In genomic region chrX:3803314-3803713, ce11 we compare ENCODE assay signal across 5 worm cellular contexts.
TF ChIP-seq lines count a peak whose summit lies in the region.

Gene F35A5.8 (minus strand): TSS chrX:3803464.

TF ChIP-seq in whole organism, L1 larva, 84 proteins besides CTCF, POLR2A, EP300 and RAD21 (continues in another document):
- TF ChIP-seq mep-1 (tag; optimal IDR thresholded peaks at IDR 0.05; lab: Kevin White, UChicago) (peak; percentile 90), nhr-11 (tag; optimal IDR thresholded peaks at IDR 0.05; lab: Kevin White, UChicago) (peak; percentile 31), hlh-17 (GFP tag; optimal IDR thresholded peaks at IDR 0.05; lab: Kevin White, UChicago; ENCODE audit: borderline replicate concordance) (no peak), nhr-85 (tag; lab: Kevin White, UChicago) (peak; percentile 76), lir-3 (tag; optimal IDR thresholded peaks at IDR 0.05; lab: Kevin White, UChicago; ENCODE audit: poor library complexity) (no peak), nhr-20 (tag; optimal IDR thresholded peaks at IDR 0.05; lab: Kevin White, UChicago) (peak; percentile 80), zag-1 (tag; optimal IDR thresholded peaks at IDR 0.05; lab: Kevin White, UChicago) (no peak), nhr-47 (tag; optimal IDR thresholded peaks at IDR 0.05; lab: Kevin White, UChicago) (peak; percentile 84), fkh-10 (GFP tag; optimal IDR thresholded peaks at IDR 0.05; lab: Kevin White, UChicago) (no peak), jun-1 (tag; optimal IDR thresholded peaks at IDR 0.05; lab: Kevin White, UChicago) (peak; percentile 20), sup-37 (GFP tag; optimal IDR thresholded peaks at IDR 0.05; lab: Kevin White, UChicago) (peak; percentile 30), ceh-90 (tag; optimal IDR thresholded peaks at IDR 0.05; lab: Kevin White, UChicago) (no peak), mef-2 (tag; optimal IDR thresholded peaks at IDR 0.05; lab: Kevin White, UChicago) (no peak), alr-1 (tag; optimal IDR thresholded peaks at IDR 0.05; lab: Kevin White, UChicago; ENCODE audit: borderline replicate concordance) (no peak), fkh-8 (tag; optimal IDR thresholded peaks at IDR 0.05; lab: Kevin White, UChicago) (peak; percentile 17), aly-2 (tag; optimal IDR thresholded peaks at IDR 0.05; lab: Kevin White, UChicago) (peak; percentile 0), nhr-77 (tag; optimal IDR thresholded peaks at IDR 0.05; lab: Kevin White, UChicago) (no peak), nhr-71 (tag; optimal IDR thresholded peaks at IDR 0.05; lab: Kevin White, UChicago) (peak; percentile 88)

TF ChIP-seq in whole organism, L3 larva, 47 proteins besides CTCF, POLR2A, EP300 and RAD21 (continues in another document):
- TF ChIP-seq pha-4 (tag; optimal IDR thresholded peaks at IDR 0.05; lab: Kevin White, UChicago) (peak; percentile 94), skn-1 (tag; optimal IDR thresholded peaks at IDR 0.05; lab: Kevin White, UChicago) (peak; percentile 11), unc-62 (GFP tag; optimal IDR thresholded peaks at IDR 0.05; lab: Kevin White, UChicago) (no peak), ceh-16 (tag; optimal IDR thresholded peaks at IDR 0.05; lab: Kevin White, UChicago) (no peak), nfya-1 (tag; optimal IDR thresholded peaks at IDR 0.05; lab: Kevin White, UChicago; ENCODE audit: insufficient read depth) (peak; percentile 75), ceh-82 (tag; optimal IDR thresholded peaks at IDR 0.05; lab: Kevin White, UChicago) (peak; percentile 61), elt-2 (tag; optimal IDR thresholded peaks at IDR 0.05; lab: Kevin White, UChicago) (peak; percentile 58), elt-1 (tag; optimal IDR thresholded peaks at IDR 0.05; lab: Kevin White, UChicago) (no peak), mml-1 (tag; optimal IDR thresholded peaks at IDR 0.05; lab: Kevin White, UChicago) (no peak), ceh-28 (tag; optimal IDR thresholded peaks at IDR 0.05; lab: Kevin White, UChicago) (peak; percentile 12), ceh-9 (tag; optimal IDR thresholded peaks at IDR 0.05; lab: Kevin White, UChicago) (no peak), snpc-4 (tag; optimal IDR thresholded peaks at IDR 0.05; lab: Kevin White, UChicago) (peak; percentile 55), pqm-1 (tag; optimal IDR thresholded peaks at IDR 0.05; lab: Kevin White, UChicago) (peak; percentile 13), ama-1 (optimal IDR thresholded peaks at IDR 0.05; lab: Kevin White, UChicago) (no peak), lsy-12 (tag; optimal IDR thresholded peaks at IDR 0.05; lab: Kevin White, UChicago) (peak; percentile 43), lin-39 (tag; optimal IDR thresholded peaks at IDR 0.05; lab: Kevin White, UChicago) (peak; percentile 37), nhr-25 (tag; optimal IDR thresholded peaks at IDR 0.05; lab: Kevin White, UChicago) (peak; percentile 64), nhr-23 (tag; optimal IDR thresholded peaks at IDR 0.05; lab: Kevin White, UChicago) (peak; percentile 79), tbx-2 (tag; optimal IDR thresholded peaks at IDR 0.05; lab: Kevin White, UChicago) (peak; percentile 64)

TF ChIP-seq in whole organism, early embryonic, 17 proteins besides CTCF, POLR2A, EP300 and RAD21:
- TF ChIP-seq scrt-1 (GFP tag; IDR thresholded peaks at IDR 0.05; lab: Robert Waterston, UW) (no peak), hnd-1 (tag; optimal IDR thresholded peaks at IDR 0.05; lab: Kevin White, UChicago) (no peak), tra-4 (tag; optimal IDR thresholded peaks at IDR 0.05; lab: Kevin White, UChicago) (no peak), F13C5.2 (tag; optimal IDR thresholded peaks at IDR 0.05; lab: Kevin White, UChicago) (peak; percentile 65), tbx-11 (GFP tag; IDR thresholded peaks at IDR 0.05; lab: Robert Waterston, UW) (peak; percentile 62; the same call in 1 of the 2 replicates), sea-1 (GFP tag; conservative IDR thresholded peaks at IDR 0.05; lab: Robert Waterston, UW) (no peak), flt-1 (GFP tag; IDR thresholded peaks at IDR 0.05; lab: Robert Waterston, UW) (no peak), tbx-37 (GFP tag; conservative IDR thresholded peaks at IDR 0.05; lab: Robert Waterston, UW) (0 out of 2 replicates have a peak, but pooled peaks have one; percentile 16)

TF ChIP-seq in whole organism, midembryonic, 9 proteins besides CTCF, POLR2A, EP300 and RAD21:
- no peak for TF ChIP-seq klf-2 (GFP tag; conservative IDR thresholded peaks at IDR 0.05; lab: Robert Waterston, UW)
- no peak for TF ChIP-seq tab-1 (GFP tag; IDR thresholded peaks at IDR 0.05; lab: Robert Waterston, UW)
- peak; percentile 71 for TF ChIP-seq flt-1 (GFP tag; IDR thresholded peaks at IDR 0.05; lab: Robert Waterston, UW)
- TF ChIP-seq cog-1 (tag; optimal IDR thresholded peaks at IDR 0.05; lab: Kevin White, UChicago) = peak; percentile 43
- 0 out of 2 replicates have a peak, but pooled peaks have one; percentile 49 for TF ChIP-seq ztf-23 (GFP tag; IDR thresholded peaks at IDR 0.05; lab: Robert Waterston, UW)
- no peak for TF ChIP-seq ztf-29 (GFP tag; IDR thresholded peaks at IDR 0.05; lab: Robert Waterston, UW)

TF ChIP-seq in whole organism, young adult, 124 proteins besides CTCF, POLR2A, EP300 and RAD21 (continues in another document):
- TF ChIP-seq gei-17 (GFP tag; optimal IDR thresholded peaks at IDR 0.05; lab: Kevin White, UChicago) = no peak
- TF ChIP-seq egl-18 (GFP tag; IDR thresholded peaks at IDR 0.05; lab: Robert Waterston, UW) = no peak
- TF ChIP-seq F57A8.1 (GFP tag; optimal IDR thresholded peaks at IDR 0.05; lab: Kevin White, UChicago) = no peak
- TF ChIP-seq hmg-1.2 (GFP tag; IDR thresholded peaks at IDR 0.05; lab: Robert Waterston, UW) = peak; percentile 32
- no peak for TF ChIP-seq ceh-91 (GFP tag; IDR thresholded peaks at IDR 0.05; lab: Robert Waterston, UW)
- no peak for TF ChIP-seq ekl-4 (GFP tag; IDR thresholded peaks at IDR 0.05; lab: Robert Waterston, UW)
- peak; percentile 48 for TF ChIP-seq mcd-1 (GFP tag; IDR thresholded peaks at IDR 0.05; lab: Robert Waterston, UW)
- peak; percentile 30 for TF ChIP-seq tbp1 (GFP tag; optimal IDR thresholded peaks at IDR 0.05; lab: Kevin White, UChicago)
- no peak for TF ChIP-seq ceh-40 (GFP tag; IDR thresholded peaks at IDR 0.05; lab: Robert Waterston, UW)
- TF ChIP-seq F37B4.10 (GFP tag; IDR thresholded peaks at IDR 0.05; lab: Robert Waterston, UW) = no peak
- TF ChIP-seq die-1 (tag; optimal IDR thresholded peaks at IDR 0.05; lab: Kevin White, UChicago) = no peak
- no peak for TF ChIP-seq egrh-3 (GFP tag; IDR thresholded peaks at IDR 0.05; lab: Robert Waterston, UW)
- peak; percentile 54 for TF ChIP-seq nhr-80 (tag; optimal IDR thresholded peaks at IDR 0.05; lab: Kevin White, UChicago)
- TF ChIP-seq lin-35 (GFP tag; optimal IDR thresholded peaks at IDR 0.05; lab: Kevin White, UChicago) = peak in 1 of 3 experiments; percentile 70
- TF ChIP-seq zim-3 (tag; optimal IDR thresholded peaks at IDR 0.05; lab: Kevin White, UChicago) = no peak
- TF ChIP-seq rcor-1 (GFP tag; IDR thresholded peaks at IDR 0.05; lab: Robert Waterston, UW) = 0 out of 2 replicates have a peak, but pooled peaks have one; percentile 11
- no peak for TF ChIP-seq egl-44 (GFP tag; IDR thresholded peaks at IDR 0.05; lab: Robert Waterston, UW)
- TF ChIP-seq tbx-9 (tag; optimal IDR thresholded peaks at IDR 0.05; lab: Kevin White, UChicago; ENCODE audit: borderline replicate concordance) = no peak
- peak; percentile 7 for TF ChIP-seq ceh-27 (GFP tag; optimal IDR thresholded peaks at IDR 0.05; lab: Kevin White, UChicago)
- 0 out of 2 replicates have a peak, but pooled peaks have one; percentile 39 for TF ChIP-seq dox-1 (GFP tag; IDR thresholded peaks at IDR 0.05; lab: Robert Waterston, UW)
- TF ChIP-seq B0261.1 (tag; optimal IDR thresholded peaks at IDR 0.05; lab: Kevin White, UChicago) = no peak
- 0 out of 2 replicates have a peak, but pooled peaks have one; percentile 36 for TF ChIP-seq Y53G8AR.9 (GFP tag; conservative IDR thresholded peaks at IDR 0.05; lab: Robert Waterston, UW)
- peak; percentile 16 for TF ChIP-seq K12H6.12 (tag; optimal IDR thresholded peaks at IDR 0.05; lab: Kevin White, UChicago)
- TF ChIP-seq dpff-1 (tag; optimal IDR thresholded peaks at IDR 0.05; lab: Kevin White, UChicago) = no peak
- no peak for TF ChIP-seq ztf-3 (GFP tag; optimal IDR thresholded peaks at IDR 0.05; lab: Kevin White, UChicago)
- no peak for TF ChIP-seq lir-1 (GFP tag; conservative IDR thresholded peaks at IDR 0.05; lab: Robert Waterston, UW)
- no peak for TF ChIP-seq snpc-1.3 (tag; optimal IDR thresholded peaks at IDR 0.05; lab: Kevin White, UChicago; ENCODE audit: insufficient read depth)
- TF ChIP-seq mel-28 (tag; optimal IDR thresholded peaks at IDR 0.05; lab: Kevin White, UChicago; ENCODE audit: borderline replicate concordance) = no peak
- peak; percentile 94 for TF ChIP-seq ztf-18 (tag; optimal IDR thresholded peaks at IDR 0.05; lab: Kevin White, UChicago)
- TF ChIP-seq ztf-28 (GFP tag; IDR thresholded peaks at IDR 0.05; lab: Robert Waterston, UW) = no peak
- no peak for TF ChIP-seq snpc-4 (GFP tag; optimal IDR thresholded peaks at IDR 0.05; lab: Kevin White, UChicago)
- peak in 2 of 4 experiments; percentile 44 to 53 for TF ChIP-seq snpc-4 (tag; optimal IDR thresholded peaks at IDR 0.05; lab: Kevin White, UChicago)
- TF ChIP-seq fkh-3 (tag; optimal IDR thresholded peaks at IDR 0.05; lab: Kevin White, UChicago) = no peak
- TF ChIP-seq F49E8.2 (tag; optimal IDR thresholded peaks at IDR 0.05; lab: Kevin White, UChicago; ENCODE audit: insufficient read depth) = no peak
- TF ChIP-seq nhr-120 (GFP tag; IDR thresholded peaks at IDR 0.05; lab: Robert Waterston, UW) = no peak
- TF ChIP-seq him-1 (tag; optimal IDR thresholded peaks at IDR 0.05; lab: Kevin White, UChicago) = no peak
- TF ChIP-seq ZK185.1 (tag; optimal IDR thresholded peaks at IDR 0.05; lab: Kevin White, UChicago; ENCODE audit: poor library complexity, severe bottlenecking) = no peak
- TF ChIP-seq F22D6.2 (tag; optimal IDR thresholded peaks at IDR 0.05; lab: Kevin White, UChicago) = no peak
- 0 out of 2 replicates have a peak, but pooled peaks have one; percentile 12 for TF ChIP-seq Y56A3A.18 (GFP tag; IDR thresholded peaks at IDR 0.05; lab: Robert Waterston, UW)
- no peak for TF ChIP-seq Y79H2A.3 (GFP tag; conservative IDR thresholded peaks at IDR 0.05; lab: Robert Waterston, UW)
- no peak for TF ChIP-seq nfya-1 (tag; optimal IDR thresholded peaks at IDR 0.05; lab: Kevin White, UChicago; ENCODE audit: borderline replicate concordance, insufficient read depth)
- TF ChIP-seq pbrm-1 (GFP tag; IDR thresholded peaks at IDR 0.05; lab: Robert Waterston, UW) = 0 out of 2 replicates have a peak, but pooled peaks have one; percentile 19
- no peak for TF ChIP-seq hlh-26 (GFP tag; conservative IDR thresholded peaks at IDR 0.05; lab: Robert Waterston, UW)
- TF ChIP-seq rec-8 (tag; optimal IDR thresholded peaks at IDR 0.05; lab: Kevin White, UChicago) = no peak
- no peak for TF ChIP-seq ceh-79 (tag; optimal IDR thresholded peaks at IDR 0.05; lab: Kevin White, UChicago)

Comparison
In these comparisons a context has a peak if more than half of its experiments do, and no peak if none do; other contexts are left out.
1. Of the 8 proteins assayed by ChIP-seq in both whole organism, young adult and whole organism, L1 larva: peak only in whole organism, young adult: none; only in whole organism, L1 larva: dpl-1, efl-1, nhr-90 and unc-130; in both: none; in neither: 2; mixed calls (peak in some experiments, not most) for 2.